Worm (Caenorhabditis elegans) whole organism, L2 larva: ENCODE results near the gene txdc-9.

Experiments used
- Y55F3AM.14 ChIP-seq: fragments of 200-800 bp; sonication (Bioruptor generic); optimal IDR thresholded peaks from 2 replicates; lab custom pipeline; 2018; ENCODE audit warnings: mild to moderate bottlenecking, missing genetic modification characterization, missing compliant biosample characterization
- ceh-82 ChIP-seq: fragments of 150-350 bp; optimal IDR thresholded peaks from 2 replicates; lab custom pipeline; 2014; ENCODE audit warnings: missing biosample characterization, missing genetic modification characterization
- lsy-2 ChIP-seq, 2 experiments: fragments of 150-350 bp in 1 of 2; sonication (generic microtip) in 1 of 2; optimal IDR thresholded peaks; 2 replicates each; lab custom pipeline; 2014 to 2017; ENCODE audit warnings: missing biosample characterization in 2 of 2, missing genetic modification characterization in 2 of 2
- mdl-1 ChIP-seq, 2 experiments: fragments of 150-350 bp in 1 of 2; sonication (generic microtip) in 1 of 2; optimal IDR thresholded peaks; 2 replicates each; lab custom pipeline; 2017; ENCODE audit warnings: missing biosample characterization in 2 of 2, missing genetic modification characterization in 2 of 2
- nhr-12 ChIP-seq: fragments of 150-350 bp; optimal IDR thresholded peaks from 2 replicates; lab custom pipeline; 2014; ENCODE audit warnings: missing biosample characterization, missing genetic modification characterization
- nhr-21 ChIP-seq: fragments of 150-350 bp; optimal IDR thresholded peaks from 2 replicates; lab custom pipeline; 2014; ENCODE audit warnings: missing biosample characterization, missing genetic modification characterization
- nhr-25 ChIP-seq: fragments of 150-350 bp; sonication (generic microtip); optimal IDR thresholded peaks from 3 replicates; lab custom pipeline; 2014; ENCODE audit warnings: missing biosample characterization, missing genetic modification characterization
- skn-1 ChIP-seq: sonication (generic microtip); optimal IDR thresholded peaks from 2 replicates; lab custom pipeline; 2017; ENCODE audit warnings: missing biosample characterization, missing genetic modification characterization
- snpc-4 ChIP-seq: fragments of 150-350 bp; optimal IDR thresholded peaks from 2 replicates; lab custom pipeline; 2014; ENCODE audit warnings: missing biosample characterization, missing genetic modification characterization

- TF ChIP-seq snpc-4 (tag; lab: Kevin White, UChicago) = no peak
- no peak for TF ChIP-seq nhr-21 (tag; lab: Kevin White, UChicago)
- no peak for TF ChIP-seq nhr-12 (tag; lab: Kevin White, UChicago)
- TF ChIP-seq nhr-25 = no peak
- TF ChIP-seq skn-1 = no peak
- no peak for TF ChIP-seq lsy-2 (tag; optimal IDR thresholded peaks at IDR 0.05; lab: Kevin White, UChicago)
- no peak for TF ChIP-seq mdl-1 (tag; optimal IDR thresholded peaks at IDR 0.05; lab: Kevin White, UChicago)
- no peak for TF ChIP-seq Y55F3AM.14 (GFP tag; lab: Kevin White, UChicago)
- no peak for TF ChIP-seq ceh-82 (tag; lab: Kevin White, UChicago)
Observed at ce11 chrIII:6463679-6464078, 31.7 kb downstream of the txdc-9 start, which contains the start of gene dlc-1.
